Worm (Caenorhabditis elegans): ENCODE results near the gene nac-2.
"Not testable (repeated sequence)": the region's sequence is repeated elsewhere in the genome, so short reads cannot be mapped to it uniquely, and the experiment has no call there.

The nac-2 gene

ce11 chrIII:8999508-8999907 lies 43.6 kb downstream of the nac-2 start, which contains the start of gene F59B2.3 (continued):
- TF ChIP-seq Y5F2A.4 (GFP tag; optimal IDR thresholded peaks at IDR 0.05) (peak; percentile 4), lin-15B (tag; optimal IDR thresholded peaks at IDR 0.05) (no peak), ztf-11 (tag; optimal IDR thresholded peaks at IDR 0.05) (no peak), lin-29 (GFP tag; IDR thresholded peaks at IDR 0.05) (no peak), skn-1 (tag; optimal IDR thresholded peaks at IDR 0.05) (no peak), ZK546.5 (tag; optimal IDR thresholded peaks at IDR 0.05) (no peak)

ce11 chrIII:8998884-8999283 lies 44.2 kb downstream of the nac-2 start:
- TF ChIP-seq dve-1 (tag; optimal IDR thresholded peaks at IDR 0.05; ENCODE audit: insufficient read depth), result peak; percentile 5
- no peak for TF ChIP-seq F26F4.8 (GFP tag; conservative IDR thresholded peaks at IDR 0.05)
- peak in 1 of 2 experiments; percentile 91 for TF ChIP-seq unc-62 (GFP tag; optimal IDR thresholded peaks at IDR 0.05 in 1 of 2)
- no peak for TF ChIP-seq unc-62 (tag; optimal IDR thresholded peaks at IDR 0.05)
- TF ChIP-seq ztf-11 (tag; optimal IDR thresholded peaks at IDR 0.05), result no peak
- TF ChIP-seq aha-1 (tag), result peak; percentile 57

ce11 chrIII:8997821-8998220 lies 45.3 kb downstream of the nac-2 start:
- TF ChIP-seq T20F7.1 (GFP tag; optimal IDR thresholded peaks at IDR 0.05), result no peak
- TF ChIP-seq pqm-1 (tag; optimal IDR thresholded peaks at IDR 0.05), result peak; percentile 80
- 0 out of 4 replicates have a peak, but pooled peaks of 1 of the 2 experiments have one; percentile 0 for TF ChIP-seq madf-5 (GFP tag; IDR thresholded peaks at IDR 0.05)

- TF ChIP-seq lin-38 (GFP tag; IDR thresholded peaks at IDR 0.05) (peak; percentile 21; the same call in 1 of the 2 replicates), ceh-20 (GFP tag; IDR thresholded peaks at IDR 0.05) (no peak), ZK337.2 (GFP tag; IDR thresholded peaks at IDR 0.05) (no peak), skn-1 (tag; optimal IDR thresholded peaks at IDR 0.05) (no peak), mdt-29 (GFP tag; IDR thresholded peaks at IDR 0.05) (no peak), ces-1 (GFP tag; optimal IDR thresholded peaks at IDR 0.05) (no peak), nhr-102 (tag; optimal IDR thresholded peaks at IDR 0.05) (peak; percentile 7), nhr-111 (GFP tag; optimal IDR thresholded peaks at IDR 0.05) (no peak)
Observed at ce11 chrIII:8996686-8997085, 46.4 kb downstream of the nac-2 start, which contains the start of gene skat-1. skat-1 (minus strand) TSS chrIII:8996786.

- not testable (repeated sequence) for TF ChIP-seq nhr-102 (tag; optimal IDR thresholded peaks at IDR 0.05); saeg-2 (GFP tag; IDR thresholded peaks at IDR 0.05); daf-8 (GFP tag; IDR thresholded peaks at IDR 0.05)
Observed at ce11 chrIII:8989752-8990151, 53.3 kb downstream of the nac-2 start, which contains the start of gene R08D7.7. R08D7.7 (plus strand) TSS chrIII:8990052.
